Fruit fly (Drosophila melanogaster) whole organism, wandering third instar larva: ENCODE data around the gene GstZ2.

Experiments
- Abd-B ChIP-seq: fragments of >200 bp; optimal IDR thresholded peaks from 2 replicates; lab custom pipeline; 2017; ENCODE audit warnings: missing biosample characterization, missing genetic modification characterization
- CG32264 ChIP-seq: fragments of 200-800 bp; sonication (Bioruptor generic); optimal IDR thresholded peaks from 2 replicates; lab custom pipeline; 2016; ENCODE audit warnings: missing biosample characterization, missing genetic modification characterization
- CG9705 ChIP-seq: fragments of 200-800 bp; sonication (Bioruptor generic); optimal IDR thresholded peaks from 2 replicates; lab custom pipeline; 2018; ENCODE audit warnings: missing biosample characterization, mild to moderate bottlenecking, missing genetic modification characterization
- CrebA ChIP-seq: fragments of 200-800 bp; sonication (Bioruptor generic); optimal IDR thresholded peaks from 2 replicates; lab custom pipeline; 2016; ENCODE audit warnings: missing biosample characterization, mild to moderate bottlenecking, missing genetic modification characterization, borderline replicate concordance
- Dfd ChIP-seq: fragments of >200 bp; optimal IDR thresholded peaks from 2 replicates; lab custom pipeline; 2017; ENCODE audit warnings: missing biosample characterization, missing genetic modification characterization
- Dif ChIP-seq: fragments of 200-275, 200-300 bp; sonication (Bioruptor generic); optimal IDR thresholded peaks from 2 replicates; lab custom pipeline; 2018; ENCODE audit warnings: missing biosample characterization, missing genetic modification characterization; ENCODE audit not compliant: partially characterized antibody
- GATAd ChIP-seq: sonication (Bioruptor generic); optimal IDR thresholded peaks from 2 replicates; lab custom pipeline; 2016; ENCODE audit warnings: missing biosample characterization, missing genetic modification characterization
- HLH106 ChIP-seq: fragments of 200-800 bp; optimal IDR thresholded peaks from 3 replicates; lab custom pipeline; 2019; ENCODE audit warnings: missing biosample characterization, mild to moderate bottlenecking, missing genetic modification characterization, moderate library complexity
- Hnf4 ChIP-seq: fragments of 200-800 bp; sonication (Bioruptor generic); optimal IDR thresholded peaks from 2 replicates; lab custom pipeline; 2016; ENCODE audit warnings: missing biosample characterization, mild to moderate bottlenecking, missing genetic modification characterization
- Hr78 ChIP-seq: fragments of >200 bp; optimal IDR thresholded peaks from 2 replicates; lab custom pipeline; 2017; ENCODE audit warnings: missing biosample characterization, missing genetic modification characterization
- Hr83 ChIP-seq: fragments of 200-300 bp; sonication (Bioruptor generic); optimal IDR thresholded peaks from 2 replicates; lab custom pipeline; 2016; ENCODE audit warnings: missing biosample characterization, mild to moderate bottlenecking, missing genetic modification characterization, moderate library complexity; ENCODE audit not compliant: poor library complexity, severe bottlenecking
- Jra ChIP-seq: sonication (Bioruptor generic); optimal IDR thresholded peaks from 2 replicates; lab custom pipeline; 2016; ENCODE audit warnings: missing biosample characterization, missing genetic modification characterization
- Mio ChIP-seq: sonication (Bioruptor generic); optimal IDR thresholded peaks from 2 replicates; lab custom pipeline; 2016; ENCODE audit warnings: missing biosample characterization, missing genetic modification characterization
- Myc ChIP-seq: fragments of >200 bp; optimal IDR thresholded peaks from 2 replicates; lab custom pipeline; 2017
- N ChIP-seq: fragments of >200 bp; optimal IDR thresholded peaks from 2 replicates; lab custom pipeline; 2018; ENCODE audit warnings: missing biosample characterization, missing external identifiers, missing genetic modification characterization
- OdsH ChIP-seq: fragments of 200-800 bp; sonication (Bioruptor generic); optimal IDR thresholded peaks from 2 replicates; lab custom pipeline; 2016; ENCODE audit warnings: missing biosample characterization, mild to moderate bottlenecking, missing genetic modification characterization
- Rel ChIP-seq, 2 experiments: fragments of 200-800 bp; sonication (Bioruptor generic) in 1 of 2; optimal IDR thresholded peaks; 2 replicates in 1 of 2; 3 replicates in 1 of 2; lab custom pipeline; 2016 to 2019; ENCODE audit warnings: mild to moderate bottlenecking in 2 of 2, missing biosample characterization in 2 of 2, missing genetic modification characterization in 2 of 2, moderate library complexity in 1 of 2
- Sp1 ChIP-seq: fragments of 200-800 bp; sonication (Bioruptor generic); optimal IDR thresholded peaks from 3 replicates; lab custom pipeline; 2019; ENCODE audit warnings: missing biosample characterization, mild to moderate bottlenecking, missing genetic modification characterization, moderate library complexity
- Vsx2 ChIP-seq: fragments of 200-300, 225-300 bp; sonication (Bioruptor generic); optimal IDR thresholded peaks from 2 replicates; lab custom pipeline; 2018; ENCODE audit warnings: missing biosample characterization, missing genetic modification characterization; ENCODE audit not compliant: partially characterized antibody
- br ChIP-seq: fragments of 200-800 bp; sonication (Bioruptor generic); optimal IDR thresholded peaks from 2 replicates; lab custom pipeline; 2016; ENCODE audit warnings: missing biosample characterization, missing genetic modification characterization
- brk ChIP-seq: fragments of 200-800 bp; sonication (Bioruptor generic); optimal IDR thresholded peaks from 2 replicates; lab custom pipeline; 2016; ENCODE audit warnings: missing biosample characterization, mild to moderate bottlenecking, missing genetic modification characterization
- dl ChIP-seq, 2 experiments: fragments of 175-275, 200-275 bp in 1 of 2; fragments of 200-275 bp in 1 of 2; sonication (Bioruptor generic); optimal IDR thresholded peaks; lab custom pipeline; 2018; ENCODE audit warnings: mild to moderate bottlenecking in 2 of 2, missing biosample characterization in 2 of 2, missing genetic modification characterization in 2 of 2, moderate library complexity in 2 of 2; ENCODE audit not compliant: partially characterized antibody in 2 of 2, insufficient read depth in 1 of 2
- dmrt93B ChIP-seq: fragments of 200-800 bp; sonication (Bioruptor generic); optimal IDR thresholded peaks from 2 replicates; lab custom pipeline; 2018; ENCODE audit warnings: missing biosample characterization, mild to moderate bottlenecking, missing genetic modification characterization
- dsf ChIP-seq: sonication (Bioruptor generic); optimal IDR thresholded peaks from 2 replicates; lab custom pipeline; 2016; ENCODE audit warnings: missing biosample characterization, missing genetic modification characterization, borderline replicate concordance
- ey ChIP-seq: fragments of 200-800 bp; sonication (Bioruptor generic); optimal IDR thresholded peaks from 2 replicates; lab custom pipeline; 2016; ENCODE audit warnings: missing biosample characterization, missing genetic modification characterization
- foxo ChIP-seq, 2 experiments: fragments of 200-800 bp; sonication (Bioruptor generic); optimal IDR thresholded peaks; 2 replicates in 1 of 2; 3 replicates in 1 of 2; lab custom pipeline; 2016 to 2017; ENCODE audit warnings: missing biosample characterization in 2 of 2, missing genetic modification characterization in 2 of 2
- fru ChIP-seq: fragments of 200-800 bp; sonication (Bioruptor generic); optimal IDR thresholded peaks from 3 replicates; lab custom pipeline; 2016; ENCODE audit warnings: missing biosample characterization, mild to moderate bottlenecking, missing genetic modification characterization
- h ChIP-seq: fragments of 200-800 bp; sonication (Bioruptor generic); optimal IDR thresholded peaks from 3 replicates; lab custom pipeline; 2016; ENCODE audit warnings: missing biosample characterization, mild to moderate bottlenecking, missing genetic modification characterization
- jim ChIP-seq: fragments of 175-275, 200-325 bp; sonication (Bioruptor generic); optimal IDR thresholded peaks from 2 replicates; lab custom pipeline; 2016; ENCODE audit warnings: missing biosample characterization, mild to moderate bottlenecking, missing genetic modification characterization
- lola ChIP-seq: fragments of >200 bp; optimal IDR thresholded peaks from 2 replicates; lab custom pipeline; 2017; ENCODE audit warnings: missing biosample characterization, missing genetic modification characterization
- pan ChIP-seq: fragments of >200 bp; optimal IDR thresholded peaks from 2 replicates; lab custom pipeline; 2017
- psq ChIP-seq: fragments of 200-800 bp; sonication (Bioruptor generic); optimal IDR thresholded peaks from 3 replicates; lab custom pipeline; 2017; ENCODE audit warnings: missing biosample characterization, mild to moderate bottlenecking, missing genetic modification characterization, moderate library complexity
- rgr ChIP-seq: fragments of 200-800 bp; sonication (Bioruptor generic); optimal IDR thresholded peaks from 3 replicates; lab custom pipeline; 2016; ENCODE audit warnings: missing biosample characterization, mild to moderate bottlenecking, missing genetic modification characterization
- sage ChIP-seq: fragments of 200-800 bp; sonication (Bioruptor generic); optimal IDR thresholded peaks from 2 replicates; lab custom pipeline; 2016; ENCODE audit warnings: missing biosample characterization, mild to moderate bottlenecking, missing genetic modification characterization
- sv ChIP-seq: fragments of 200-800 bp; sonication (Bioruptor generic); optimal IDR thresholded peaks from 3 replicates; lab custom pipeline; 2016; ENCODE audit warnings: missing biosample characterization, missing genetic modification characterization
- tai ChIP-seq: sonication (Bioruptor generic); optimal IDR thresholded peaks from 2 replicates; lab custom pipeline; 2016; ENCODE audit warnings: missing biosample characterization, missing genetic modification characterization
- usp ChIP-seq: fragments of >200 bp; optimal IDR thresholded peaks from 2 replicates; lab custom pipeline; 2017; ENCODE audit warnings: missing biosample characterization, missing genetic modification characterization
- woc ChIP-seq: sonication (Bioruptor generic); optimal IDR thresholded peaks from 2 replicates; lab custom pipeline; 2016; ENCODE audit warnings: missing biosample characterization, mild to moderate bottlenecking, missing genetic modification characterization

GstZ2 gene

dm6 chr3R:9428988-9429387, 31.5 kb downstream of the GstZ2 start:
- TF ChIP-seq pan (lab: Kevin White, UChicago): no peak
- TF ChIP-seq dmrt93B (GFP tag; lab: Kevin White, UChicago): peak; percentile 46
- TF ChIP-seq ey (GFP tag; lab: Kevin White, UChicago): peak; percentile 92
- TF ChIP-seq Dif (GFP tag; lab: Kevin White, UChicago): no peak
- no peak for TF ChIP-seq jim
- peak; percentile 57 for TF ChIP-seq CG9705 (GFP tag; lab: Kevin White, UChicago)
- peak; percentile 58 for TF ChIP-seq Rel (GFP tag; optimal IDR thresholded peaks at IDR 0.05; lab: Kevin White, UChicago)
- peak; percentile 97 for TF ChIP-seq Rel (tag; optimal IDR thresholded peaks at IDR 0.05; lab: Kevin White, UChicago)
- TF ChIP-seq fru (GFP tag; lab: Kevin White, UChicago): peak; percentile 92
- no peak for TF ChIP-seq N (GFP tag; lab: Kevin White, UChicago)
- peak; percentile 74 for TF ChIP-seq Sp1 (GFP tag; lab: Kevin White, UChicago)
- peak; percentile 84 for TF ChIP-seq CrebA
- peak; percentile 70 for TF ChIP-seq HLH106 (tag; lab: Kevin White, UChicago)
- TF ChIP-seq tai (GFP tag; lab: Kevin White, UChicago): peak; percentile 66
- peak; percentile 90 for TF ChIP-seq OdsH (GFP tag; lab: Kevin White, UChicago)
- TF ChIP-seq sv (GFP tag; lab: Kevin White, UChicago): peak; percentile 42
- TF ChIP-seq Abd-B: no peak
- peak; percentile 91 for TF ChIP-seq rgr (GFP tag; lab: Kevin White, UChicago)
- TF ChIP-seq dsf (GFP tag; lab: Kevin White, UChicago): no peak
- TF ChIP-seq Myc (lab: Kevin White, UChicago): no peak
- no peak for TF ChIP-seq lola
- no peak for TF ChIP-seq Hr78 (GFP tag; lab: Kevin White, UChicago)
- TF ChIP-seq Hnf4 (GFP tag; lab: Kevin White, UChicago): peak; percentile 76
- TF ChIP-seq Mio: peak; percentile 55
- no peak for TF ChIP-seq dl (GFP tag; optimal IDR thresholded peaks at IDR 0.05; lab: Kevin White, UChicago; ENCODE audit: insufficient read depth in 1 of 2, partially characterized antibody in 2 of 2)
- TF ChIP-seq brk (GFP tag; lab: Kevin White, UChicago): peak; percentile 80
- peak; percentile 71 for TF ChIP-seq sage (GFP tag; lab: Kevin White, UChicago)
- TF ChIP-seq Jra (GFP tag; lab: Kevin White, UChicago): peak; percentile 12
- no peak for TF ChIP-seq Vsx2 (GFP tag; lab: Kevin White, UChicago)
- peak; percentile 77 for TF ChIP-seq woc (GFP tag; lab: Kevin White, UChicago)
- TF ChIP-seq Hr83 (GFP tag; lab: Kevin White, UChicago): peak; percentile 88
- TF ChIP-seq GATAd (GFP tag; lab: Kevin White, UChicago): no peak
- TF ChIP-seq foxo (GFP tag; optimal IDR thresholded peaks at IDR 0.05; lab: Kevin White, UChicago): peak; percentile 85
- no peak for TF ChIP-seq usp (GFP tag; lab: Kevin White, UChicago)
- TF ChIP-seq br: peak; percentile 85
- TF ChIP-seq psq (GFP tag; lab: Kevin White, UChicago): peak; percentile 84
- peak; percentile 69 for TF ChIP-seq CG32264 (GFP tag; lab: Kevin White, UChicago)
- peak; percentile 89 for TF ChIP-seq h (GFP tag; lab: Kevin White, UChicago)
- TF ChIP-seq Dfd (GFP tag; lab: Kevin White, UChicago): no peak

- TF ChIP-seq br (peak; percentile 24), Vsx2 (GFP tag; lab: Kevin White, UChicago) (peak; percentile 96), sage (GFP tag; lab: Kevin White, UChicago) (no peak), Dif (GFP tag; lab: Kevin White, UChicago) (peak; percentile 99), CG9705 (GFP tag; lab: Kevin White, UChicago) (no peak), Hr83 (GFP tag; lab: Kevin White, UChicago) (peak; percentile 45), foxo (GFP tag; optimal IDR thresholded peaks at IDR 0.05; lab: Kevin White, UChicago) (peak in 1 of 2 experiments; percentile 14), OdsH (GFP tag; lab: Kevin White, UChicago) (peak; percentile 37), ey (GFP tag; lab: Kevin White, UChicago) (no peak), tai (GFP tag; lab: Kevin White, UChicago) (no peak), Hr78 (GFP tag; lab: Kevin White, UChicago) (no peak), Rel (GFP tag; optimal IDR thresholded peaks at IDR 0.05; lab: Kevin White, UChicago) (peak; percentile 40), Rel (tag; optimal IDR thresholded peaks at IDR 0.05; lab: Kevin White, UChicago) (peak; percentile 18), usp (GFP tag; lab: Kevin White, UChicago) (no peak), GATAd (GFP tag; lab: Kevin White, UChicago) (peak; percentile 2), dl (GFP tag; optimal IDR thresholded peaks at IDR 0.05; lab: Kevin White, UChicago; ENCODE audit: insufficient read depth in 1 of 2, partially characterized antibody in 2 of 2) (peak; percentile 98 to 99), Hnf4 (GFP tag; lab: Kevin White, UChicago) (peak; percentile 42), rgr (GFP tag; lab: Kevin White, UChicago) (peak; percentile 44), sv (GFP tag; lab: Kevin White, UChicago) (no peak), pan (lab: Kevin White, UChicago) (no peak), Mio (no peak), h (GFP tag; lab: Kevin White, UChicago) (peak; percentile 67), CrebA (peak; percentile 80), Sp1 (GFP tag; lab: Kevin White, UChicago) (peak; percentile 21), brk (GFP tag; lab: Kevin White, UChicago) (peak; percentile 28), dmrt93B (GFP tag; lab: Kevin White, UChicago) (no peak), fru (GFP tag; lab: Kevin White, UChicago) (peak; percentile 51), Jra (GFP tag; lab: Kevin White, UChicago) (no peak), lola (no peak), psq (GFP tag; lab: Kevin White, UChicago) (peak; percentile 88)
Measured at dm6 chr3R:9428189-9428699, 32.2 kb downstream of the GstZ2 start.
